Worm (Caenorhabditis elegans) whole organism, L1 larva: ENCODE results near the gene unc-105.

Experiments used
- C04F5.9 ChIP-seq: sonication (generic microtip); optimal IDR thresholded peaks from 2 replicates; lab custom pipeline; 2016; ENCODE audit warnings: missing genetic modification characterization, missing compliant biosample characterization
- C34B4.2 ChIP-seq: sonication (generic microtip); optimal IDR thresholded peaks from 2 replicates; lab custom pipeline; 2017; ENCODE audit warnings: mild to moderate bottlenecking, missing genetic modification characterization, missing compliant biosample characterization
- F16B12.6 ChIP-seq: fragments of 150-350 bp; optimal IDR thresholded peaks from 2 replicates; lab custom pipeline; 2014; ENCODE audit warnings: missing biosample characterization, missing genetic modification characterization
- alr-1 ChIP-seq: fragments of 200-800 bp; sonication (Bioruptor generic); optimal IDR thresholded peaks from 2 replicates; lab custom pipeline; 2018; ENCODE audit warnings: borderline replicate concordance, mild to moderate bottlenecking, missing genetic modification characterization, missing compliant biosample characterization
- ama-1 ChIP-seq: fragments of 150-350 bp; optimal IDR thresholded peaks from 2 replicates; lab custom pipeline; 2014
- ceh-82 ChIP-seq, 3 experiments: fragments of 150-350 bp in 1 of 3; sonication (generic microtip) in 2 of 3; optimal IDR thresholded peaks; 2 replicates each; lab custom pipeline; 2014 to 2017; ENCODE audit warnings: missing biosample characterization in 3 of 3, missing genetic modification characterization in 3 of 3
- ces-1 ChIP-seq: fragments of 150-350 bp; optimal IDR thresholded peaks from 2 replicates; lab custom pipeline; 2014; ENCODE audit warnings: missing biosample characterization, missing genetic modification reagents, missing genetic modification characterization
- dpl-1 ChIP-seq, 3 experiments: fragments of 150-350 bp in 2 of 3; sonication (generic microtip) in 1 of 3; optimal IDR thresholded peaks; 2 replicates each; lab custom pipeline; 2014 to 2017; ENCODE audit warnings: missing biosample characterization in 3 of 3, missing genetic modification characterization in 3 of 3, missing genetic modification reagents in 3 of 3
- dsc-1 ChIP-seq: sonication (generic microtip); optimal IDR thresholded peaks from 2 replicates; lab custom pipeline; 2016; ENCODE audit warnings: mild to moderate bottlenecking, missing genetic modification characterization, missing compliant biosample characterization
- efl-3 ChIP-seq: fragments of 200-800 bp; sonication (Bioruptor generic); optimal IDR thresholded peaks from 2 replicates; lab custom pipeline; 2018; ENCODE audit warnings: mild to moderate bottlenecking, missing genetic modification characterization, missing compliant biosample characterization
- egl-27 ChIP-seq, 2 experiments: fragments of 150-350 bp in 1 of 2; sonication (generic microtip); optimal IDR thresholded peaks; 3 replicates each; lab custom pipeline; 2017 to 2018; ENCODE audit warnings: missing biosample characterization in 2 of 2, missing genetic modification characterization in 2 of 2, missing genetic modification reagents in 2 of 2
- elt-3 ChIP-seq, 6 experiments: fragments of 150-350 bp in 1 of 6; sonication (generic microtip); optimal IDR thresholded peaks; 2 replicates each; lab custom pipeline; 2017 to 2018; ENCODE audit warnings: missing biosample characterization in 6 of 6, missing genetic modification characterization in 6 of 6, inconsistent platforms in 1 of 6
- ets-5 ChIP-seq: fragments of 200-800 bp; sonication (Bioruptor generic); IDR thresholded peaks from 2 replicates; pipeline ENCODE4 v1.3.6; 2022; ENCODE audit warnings: missing genetic modification characterization, missing compliant biosample characterization
- fkh-10 ChIP-seq: sonication (generic microtip); optimal IDR thresholded peaks from 2 replicates; lab custom pipeline; 2017; ENCODE audit warnings: missing biosample characterization, missing genetic modification reagents, missing genetic modification characterization
- fkh-4 ChIP-seq: sonication (generic microtip); optimal IDR thresholded peaks from 2 replicates; lab custom pipeline; 2016; ENCODE audit warnings: missing compliant biosample characterization, missing genetic modification characterization, borderline replicate concordance
- fkh-8 ChIP-seq: sonication (generic microtip); optimal IDR thresholded peaks from 2 replicates; lab custom pipeline; 2016; ENCODE audit warnings: mild to moderate bottlenecking, missing genetic modification characterization, missing compliant biosample characterization
- fos-1 ChIP-seq: fragments of 150-350 bp; optimal IDR thresholded peaks from 2 replicates; lab custom pipeline; 2014; ENCODE audit warnings: missing biosample characterization, missing genetic modification characterization
- grh-1 ChIP-seq: fragments of 200-800 bp; sonication (Bioruptor generic); IDR thresholded peaks from 2 replicates; pipeline ENCODE4 v1.3.6; 2022; ENCODE audit warnings: missing genetic modification reagents, missing genetic modification characterization, missing compliant biosample characterization
- hpl-2 ChIP-seq: fragments of 150-350 bp; optimal IDR thresholded peaks from 2 replicates; lab custom pipeline; 2014; ENCODE audit warnings: missing biosample characterization, missing genetic modification reagents, missing genetic modification characterization
- irx-1 ChIP-seq: sonication (generic microtip); optimal IDR thresholded peaks from 2 replicates; lab custom pipeline; 2016; ENCODE audit warnings: missing genetic modification characterization, missing compliant biosample characterization
- isw-1 ChIP-seq: fragments of 200-800 bp; sonication (Bioruptor generic); IDR thresholded peaks from 2 replicates; pipeline ENCODE4 v1.3.6; 2022; ENCODE audit warnings: missing genetic modification characterization, missing compliant biosample characterization
- lin-14 ChIP-seq: fragments of 200-800 bp; sonication (Bioruptor generic); optimal IDR thresholded peaks from 2 replicates; lab custom pipeline; 2018; ENCODE audit warnings: mild to moderate bottlenecking, missing genetic modification characterization, moderate library complexity, missing compliant biosample characterization
- lin-35 ChIP-seq, 2 experiments: fragments of 150-350 bp; optimal IDR thresholded peaks; 2 replicates each; lab custom pipeline; 2014; ENCODE audit warnings: missing biosample characterization in 2 of 2, missing genetic modification characterization in 2 of 2, missing genetic modification reagents in 2 of 2
- lin-39 ChIP-seq: fragments of 150-350 bp; optimal IDR thresholded peaks from 2 replicates; lab custom pipeline; 2014; ENCODE audit warnings: missing biosample characterization, missing genetic modification reagents, missing genetic modification characterization
- lir-3 ChIP-seq: sonication (generic microtip); optimal IDR thresholded peaks from 2 replicates; lab custom pipeline; 2016; ENCODE audit warnings: mild to moderate bottlenecking, missing genetic modification characterization, moderate library complexity, missing compliant biosample characterization; ENCODE audit not compliant: poor library complexity
- mdl-1 ChIP-seq, 2 experiments: fragments of 150-350 bp; optimal IDR thresholded peaks; 2 replicates each; lab custom pipeline; 2014 to 2017; ENCODE audit warnings: missing biosample characterization in 2 of 2, missing genetic modification characterization in 2 of 2, inconsistent platforms in 1 of 2
- mef-2 ChIP-seq: fragments of 150-350 bp; optimal IDR thresholded peaks from 2 replicates; lab custom pipeline; 2014; ENCODE audit warnings: missing biosample characterization, missing genetic modification characterization
- nhr-12 ChIP-seq: sonication (generic microtip); optimal IDR thresholded peaks from 2 replicates; lab custom pipeline; 2017; ENCODE audit warnings: missing biosample characterization, missing genetic modification characterization
- nhr-19 ChIP-seq: fragments of 200-800 bp; sonication (Bioruptor generic); conservative IDR thresholded peaks from 2 replicates; pipeline ENCODE4 v1.3.6; 2022; ENCODE audit warnings: missing genetic modification characterization, missing compliant biosample characterization
- nhr-20 ChIP-seq: sonication (generic microtip); optimal IDR thresholded peaks from 2 replicates; lab custom pipeline; 2016; ENCODE audit warnings: mild to moderate bottlenecking, missing genetic modification characterization, missing compliant biosample characterization
- nhr-237 ChIP-seq: fragments of 150-350 bp; optimal IDR thresholded peaks from 2 replicates; lab custom pipeline; 2014; ENCODE audit warnings: missing biosample characterization, missing genetic modification characterization
- nhr-47 ChIP-seq: sonication (generic microtip); optimal IDR thresholded peaks from 2 replicates; lab custom pipeline; 2016; ENCODE audit warnings: mild to moderate bottlenecking, missing genetic modification characterization, moderate library complexity, missing compliant biosample characterization
- nhr-76 ChIP-seq: sonication (generic microtip); optimal IDR thresholded peaks from 2 replicates; lab custom pipeline; 2017; ENCODE audit warnings: missing biosample characterization, missing genetic modification characterization
- nhr-84 ChIP-seq: sonication (generic microtip); optimal IDR thresholded peaks from 2 replicates; lab custom pipeline; 2017; ENCODE audit warnings: missing biosample characterization, missing genetic modification characterization
- nhr-85 ChIP-seq: sonication (generic microtip); peaks from one replicate; lab custom pipeline; 2016; ENCODE audit warnings: missing genetic modification characterization, inconsistent platforms, missing compliant biosample characterization
- nhr-90 ChIP-seq: sonication (generic microtip); optimal IDR thresholded peaks from 2 replicates; lab custom pipeline; 2016; ENCODE audit warnings: mild to moderate bottlenecking, missing genetic modification characterization, missing compliant biosample characterization; ENCODE audit not compliant: poor library complexity
- pag-3 ChIP-seq: sonication (generic microtip); optimal IDR thresholded peaks from 2 replicates; lab custom pipeline; 2017; ENCODE audit warnings: missing genetic modification characterization, mild to moderate bottlenecking, missing compliant biosample characterization, antibody characterized with exemption, borderline replicate concordance; ENCODE audit not compliant: insufficient read depth
- pax-3 ChIP-seq: fragments of 200-800 bp; sonication (Bioruptor generic); optimal IDR thresholded peaks from 2 replicates; lab custom pipeline; 2018; ENCODE audit warnings: mild to moderate bottlenecking, missing genetic modification characterization, moderate library complexity, missing compliant biosample characterization
- pqm-1 ChIP-seq: sonication (generic microtip); optimal IDR thresholded peaks from 3 replicates; lab custom pipeline; 2017; ENCODE audit warnings: missing biosample characterization, missing genetic modification characterization
- rnt-1 ChIP-seq: sonication (generic microtip); optimal IDR thresholded peaks from 2 replicates; lab custom pipeline; 2016; ENCODE audit warnings: mild to moderate bottlenecking, missing genetic modification characterization, moderate library complexity, missing compliant biosample characterization
- snpc-4 ChIP-seq: fragments of 150-350 bp; optimal IDR thresholded peaks from 2 replicates; lab custom pipeline; 2014; ENCODE audit warnings: missing biosample characterization, missing genetic modification characterization
- snu-23 ChIP-seq: sonication (generic microtip); optimal IDR thresholded peaks from 2 replicates; lab custom pipeline; 2016; ENCODE audit warnings: missing genetic modification characterization, missing compliant biosample characterization
- sptf-1 ChIP-seq: fragments of 150-350 bp; optimal IDR thresholded peaks from 2 replicates; lab custom pipeline; 2014; ENCODE audit warnings: missing biosample characterization, missing genetic modification characterization
- sup-37 ChIP-seq: fragments of 200-800 bp; sonication (Bioruptor generic); optimal IDR thresholded peaks from 2 replicates; lab custom pipeline; 2018; ENCODE audit warnings: mild to moderate bottlenecking, missing genetic modification characterization, missing compliant biosample characterization
- swsn-7 ChIP-seq: sonication (generic microtip); optimal IDR thresholded peaks from 2 replicates; lab custom pipeline; 2016; ENCODE audit warnings: missing genetic modification characterization, missing compliant biosample characterization
- tlp-1 ChIP-seq: fragments of 150-350 bp; optimal IDR thresholded peaks from 2 replicates; lab custom pipeline; 2014; ENCODE audit warnings: missing biosample characterization, missing genetic modification characterization
- unc-30 ChIP-seq: sonication (generic microtip); optimal IDR thresholded peaks from 2 replicates; lab custom pipeline; 2017; ENCODE audit warnings: missing biosample characterization, missing genetic modification characterization
- unc-86 ChIP-seq: sonication (generic microtip); optimal IDR thresholded peaks from 2 replicates; lab custom pipeline; 2016; ENCODE audit warnings: missing genetic modification characterization, missing compliant biosample characterization
- vab-15 ChIP-seq: sonication (generic microtip); optimal IDR thresholded peaks from 2 replicates; lab custom pipeline; 2017; ENCODE audit warnings: missing genotype, mild to moderate bottlenecking, missing genetic modification characterization, missing compliant biosample characterization
- xbp-1 ChIP-seq: sonication (generic microtip); optimal IDR thresholded peaks from 2 replicates; lab custom pipeline; 2016; ENCODE audit warnings: missing genetic modification characterization, missing compliant biosample characterization
- zag-1 ChIP-seq: fragments of 150-350 bp; optimal IDR thresholded peaks from 2 replicates; lab custom pipeline; 2014; ENCODE audit warnings: missing biosample characterization, missing genetic modification characterization
- ztf-11 ChIP-seq, 2 experiments: sonication (generic microtip); optimal IDR thresholded peaks; 2 replicates each; lab custom pipeline; 2016 to 2017; ENCODE audit warnings: missing genetic modification characterization in 2 of 2, missing biosample characterization in 1 of 2, missing compliant biosample characterization in 1 of 2

The unc-105 gene

DNA sequence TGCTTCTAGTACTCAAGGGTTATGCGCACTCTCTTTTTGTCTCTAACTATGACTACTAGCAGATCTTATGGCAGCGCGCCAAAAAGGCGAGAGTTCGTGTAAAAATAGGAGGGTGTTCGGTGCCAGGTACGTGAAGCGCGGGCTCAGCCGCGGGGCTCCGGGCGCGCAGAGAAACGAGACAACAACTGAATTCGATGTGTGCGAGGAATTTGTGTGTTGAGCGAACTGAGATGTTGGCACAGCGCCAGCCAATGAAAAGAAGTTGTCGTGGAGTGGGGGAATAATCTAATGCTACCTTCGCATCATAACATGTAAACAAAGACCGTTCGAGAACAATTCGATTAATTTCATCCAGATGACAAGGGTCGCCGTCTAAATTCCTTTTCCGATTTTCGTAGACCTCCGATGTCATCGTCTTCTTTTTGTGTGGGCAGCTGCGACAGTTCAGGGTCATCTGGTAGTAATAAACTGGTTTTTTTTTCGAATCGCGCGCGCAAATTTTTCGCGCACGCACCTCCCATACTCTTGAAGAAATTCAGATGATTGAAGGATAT lies 15.2 kb downstream of the unc-105 start (continued):
- peak; percentile 17 for TF ChIP-seq F16B12.6
- no peak for TF ChIP-seq fkh-4 (tag; lab: Kevin White, UChicago)
- no peak for TF ChIP-seq sptf-1 (tag; lab: Kevin White, UChicago)
- no peak for TF ChIP-seq tlp-1 (tag; lab: Kevin White, UChicago)
- TF ChIP-seq efl-3 (GFP tag; lab: Kevin White, UChicago): no peak
- peak; percentile 87 for TF ChIP-seq lin-14
- TF ChIP-seq lin-39 (tag; lab: Kevin White, UChicago): no peak
- TF ChIP-seq zag-1 (tag; lab: Kevin White, UChicago): no peak
- peak; percentile 79 for TF ChIP-seq fkh-8
- TF ChIP-seq alr-1: no peak
- TF ChIP-seq pqm-1: no peak
- TF ChIP-seq mdl-1 (tag; optimal IDR thresholded peaks at IDR 0.05; lab: Kevin White, UChicago): peak in 1 of 2 experiments; percentile 15
- TF ChIP-seq mef-2 (tag; lab: Kevin White, UChicago): peak; percentile 2
- TF ChIP-seq C04F5.9 (tag; lab: Kevin White, UChicago): no peak
- TF ChIP-seq lin-35 (GFP tag; optimal IDR thresholded peaks at IDR 0.05; lab: Kevin White, UChicago): peak; percentile 5 to 67
- no peak for TF ChIP-seq snpc-4 (tag; lab: Kevin White, UChicago)
- TF ChIP-seq nhr-85 (tag; lab: Kevin White, UChicago): peak; percentile 97
- no peak for TF ChIP-seq hpl-2 (GFP tag; lab: Kevin White, UChicago)
- TF ChIP-seq pax-3 (tag; lab: Kevin White, UChicago): no peak
- no peak for TF ChIP-seq C34B4.2
- TF ChIP-seq sup-37 (GFP tag; lab: Kevin White, UChicago): no peak
- TF ChIP-seq grh-1 (GFP tag; lab: Robert Waterston, UW): peak; percentile 96
- TF ChIP-seq ceh-82 (tag; optimal IDR thresholded peaks at IDR 0.05; lab: Kevin White, UChicago): peak in 1 of 3 experiments; percentile 53
- TF ChIP-seq dpl-1 (GFP tag; optimal IDR thresholded peaks at IDR 0.05; lab: Kevin White, UChicago): peak; percentile 44 to 61 (median 51)
- no peak for TF ChIP-seq pag-3 (tag; lab: Kevin White, UChicago)
- no peak for TF ChIP-seq isw-1
- TF ChIP-seq fos-1 (tag; lab: Kevin White, UChicago): no peak
- TF ChIP-seq elt-3 (tag; optimal IDR thresholded peaks at IDR 0.05; lab: Kevin White, UChicago): peak in 5 of 6 experiments; percentile 20 to 83 (median 53)
- no peak for TF ChIP-seq ets-5 (GFP tag; lab: Robert Waterston, UW)
- no peak for TF ChIP-seq ces-1 (GFP tag; lab: Kevin White, UChicago)
- TF ChIP-seq swsn-7 (tag; lab: Kevin White, UChicago): peak; percentile 42
- 0 out of 2 replicates have a peak, but pooled peaks have one; percentile 29 for TF ChIP-seq nhr-19 (GFP tag; lab: Robert Waterston, UW)
- TF ChIP-seq nhr-12: no peak
- no peak for TF ChIP-seq nhr-76
- TF ChIP-seq egl-27 (tag; optimal IDR thresholded peaks at IDR 0.05; lab: Kevin White, UChicago): no peak
- no peak for TF ChIP-seq fkh-10 (GFP tag; lab: Kevin White, UChicago)
- TF ChIP-seq xbp-1: peak; percentile 12
- TF ChIP-seq nhr-237 (tag; lab: Kevin White, UChicago): no peak
- no peak for TF ChIP-seq dsc-1
- peak; percentile 69 for TF ChIP-seq nhr-20 (tag; lab: Kevin White, UChicago)
- peak; percentile 24 for TF ChIP-seq nhr-47 (tag; lab: Kevin White, UChicago)
- no peak for TF ChIP-seq irx-1
- no peak for TF ChIP-seq lir-3 (tag; lab: Kevin White, UChicago)
- TF ChIP-seq rnt-1: no peak
- TF ChIP-seq vab-15: no peak
- no peak for TF ChIP-seq unc-30
- peak; percentile 73 for TF ChIP-seq snu-23 (GFP tag; lab: Kevin White, UChicago)
- TF ChIP-seq ztf-11 (tag; optimal IDR thresholded peaks at IDR 0.05; lab: Kevin White, UChicago): no peak
- no peak for TF ChIP-seq ama-1
- no peak for TF ChIP-seq unc-86 (tag; lab: Kevin White, UChicago)
- no peak for TF ChIP-seq nhr-84 (tag; lab: Kevin White, UChicago)
- peak; percentile 41 for TF ChIP-seq nhr-90
